Fruit fly (Drosophila melanogaster) whole organism, embryonic: Measurements from ENCODE around the gene ImpE3.

Experiments used
- Abd-B ChIP-seq: fragments of 200-800 bp; sonication (Bioruptor generic); optimal IDR thresholded peaks from 2 replicates; lab custom pipeline; 2018; ENCODE audit warnings: missing biosample characterization, mild to moderate bottlenecking, missing genetic modification characterization, moderate library complexity
- Adf1 ChIP-seq: fragments of 200-800 bp; sonication (Bioruptor generic); IDR thresholded peaks from 2 replicates; pipeline ENCODE4 v1.3.6; 2022; ENCODE audit warnings: missing biosample characterization, missing genetic modification characterization
- CG10147 ChIP-seq: fragments of 200-800 bp; sonication (Bioruptor generic); optimal IDR thresholded peaks from 2 replicates; lab custom pipeline; 2019; ENCODE audit warnings: missing biosample characterization, mild to moderate bottlenecking, missing genetic modification characterization, moderate library complexity
- CG10959 ChIP-seq: fragments of 200-800 bp; sonication (Bioruptor generic); IDR thresholded peaks from 2 replicates; pipeline ENCODE4 v1.3.6; 2022; ENCODE audit warnings: missing biosample characterization, missing genetic modification characterization
- CG11504 ChIP-seq: fragments of 200-800 bp; sonication (Bioruptor generic); optimal IDR thresholded peaks from 3 replicates; lab custom pipeline; 2019; ENCODE audit warnings: missing biosample characterization, mild to moderate bottlenecking, missing genetic modification characterization, moderate library complexity
- CG12104 ChIP-seq: fragments of 200-800 bp; sonication (Bioruptor generic); optimal IDR thresholded peaks from 3 replicates; lab custom pipeline; 2016; ENCODE audit warnings: missing biosample characterization, missing genetic modification characterization
- CG14965 ChIP-seq: fragments of 200-800 bp; sonication (Bioruptor generic); optimal IDR thresholded peaks from 2 replicates; lab custom pipeline; 2016; ENCODE audit warnings: missing biosample characterization, missing genetic modification characterization, borderline replicate concordance
- CG16813 ChIP-seq: fragments of 200-800 bp; sonication (Bioruptor generic); IDR thresholded peaks from 3 replicates; pipeline ENCODE4 v1.3.6; 2022; ENCODE audit warnings: missing biosample characterization, missing genetic modification characterization; ENCODE audit not compliant: partially characterized antibody
- CG17829 ChIP-seq: fragments of 200-800 bp; optimal IDR thresholded peaks from 2 replicates; lab custom pipeline; 2019; ENCODE audit warnings: missing biosample characterization, mild to moderate bottlenecking, missing genetic modification characterization, moderate library complexity
- CG1832 ChIP-seq: fragments of 200-800 bp; sonication (Bioruptor generic); optimal IDR thresholded peaks from 2 replicates; lab custom pipeline; 2017; ENCODE audit warnings: missing biosample characterization, mild to moderate bottlenecking, missing genetic modification characterization, inconsistent platforms
- CG18599 ChIP-seq: fragments of 200-800 bp; sonication (Bioruptor generic); optimal IDR thresholded peaks from 3 replicates; lab custom pipeline; 2017; ENCODE audit warnings: missing biosample characterization, missing genetic modification characterization, mild to moderate bottlenecking, moderate library complexity, missing genetic modification reagents
- CG3065 ChIP-seq: fragments of 200-800 bp; sonication (Bioruptor generic); optimal IDR thresholded peaks from 2 replicates; lab custom pipeline; 2016; ENCODE audit warnings: missing biosample characterization, missing genetic modification characterization
- CG3281 ChIP-seq: fragments of 200-800 bp; sonication (Bioruptor generic); optimal IDR thresholded peaks from 3 replicates; lab custom pipeline; 2017; ENCODE audit warnings: missing biosample characterization, mild to moderate bottlenecking, missing genetic modification characterization
- CG34224 ChIP-seq: fragments of 200-800 bp; sonication (Bioruptor generic); IDR thresholded peaks from 3 replicates; pipeline ENCODE4 v1.3.6; 2022; ENCODE audit warnings: missing biosample characterization, missing genetic modification characterization; ENCODE audit not compliant: partially characterized antibody
- CG3838 ChIP-seq: fragments of 200-800 bp; sonication (Bioruptor generic); optimal IDR thresholded peaks from 3 replicates; lab custom pipeline; 2016; ENCODE audit warnings: missing biosample characterization, missing genetic modification characterization
- CG4282 ChIP-seq: fragments of 200-800 bp; sonication (Bioruptor generic); optimal IDR thresholded peaks from 2 replicates; lab custom pipeline; 2016; ENCODE audit warnings: missing biosample characterization, missing genetic modification characterization
- CG4328 ChIP-seq: fragments of 200-800 bp; sonication (Bioruptor generic); optimal IDR thresholded peaks from 3 replicates; lab custom pipeline; 2017; ENCODE audit warnings: missing biosample characterization, missing genetic modification reagents, missing genetic modification characterization
- CG4424 ChIP-seq: fragments of 200-800 bp; sonication (Bioruptor generic); optimal IDR thresholded peaks from 3 replicates; lab custom pipeline; 2016; ENCODE audit warnings: missing biosample characterization, missing genetic modification characterization
- CG5180 ChIP-seq: fragments of 200-800 bp; sonication (Bioruptor generic); optimal IDR thresholded peaks from 3 replicates; lab custom pipeline; 2017; ENCODE audit warnings: missing biosample characterization, missing genetic modification characterization, mild to moderate bottlenecking, moderate library complexity, missing genetic modification reagents
- CG6689 ChIP-seq: fragments of 200-800 bp; sonication (Bioruptor generic); IDR thresholded peaks from 2 replicates; pipeline ENCODE4 v1.3.6; 2022; ENCODE audit warnings: missing biosample characterization, missing genetic modification characterization
- CG6854 ChIP-seq: fragments of 200-800 bp; sonication (Bioruptor generic); optimal IDR thresholded peaks from 3 replicates; lab custom pipeline; 2017; ENCODE audit warnings: missing biosample characterization, mild to moderate bottlenecking, missing genetic modification characterization
- CG7556 ChIP-seq: fragments of 200-800 bp; sonication (Bioruptor generic); optimal IDR thresholded peaks from 2 replicates; lab custom pipeline; 2017; ENCODE audit warnings: missing biosample characterization, mild to moderate bottlenecking, missing genetic modification characterization
- CG9876 ChIP-seq: fragments of 200-800 bp; sonication (Bioruptor generic); optimal IDR thresholded peaks from 2 replicates; lab custom pipeline; 2016; ENCODE audit warnings: missing biosample characterization, missing genetic modification characterization
- Chrac-16 ChIP-seq: fragments of 200-800 bp; sonication (Bioruptor generic); optimal IDR thresholded peaks from 3 replicates; lab custom pipeline; 2016; ENCODE audit warnings: missing biosample characterization, missing genetic modification characterization
- CrebB ChIP-seq: fragments of 200-800 bp; sonication (Bioruptor generic); optimal IDR thresholded peaks from 3 replicates; lab custom pipeline; 2018; ENCODE audit warnings: missing biosample characterization, mild to moderate bottlenecking, missing genetic modification characterization
- Dbx ChIP-seq: fragments of 200-800 bp; sonication (Bioruptor generic); IDR thresholded peaks from 3 replicates; pipeline ENCODE4 v1.3.6; 2022; ENCODE audit warnings: missing biosample characterization, missing genetic modification characterization
- Dek ChIP-seq: fragments of 200-800 bp; sonication (Bioruptor generic); optimal IDR thresholded peaks from 3 replicates; lab custom pipeline; 2019; ENCODE audit warnings: missing biosample characterization, mild to moderate bottlenecking, missing genetic modification characterization, moderate library complexity
- Dp ChIP-seq: fragments of 200-800 bp; sonication (Bioruptor generic); optimal IDR thresholded peaks from 2 replicates; lab custom pipeline; 2018; ENCODE audit warnings: missing biosample characterization, mild to moderate bottlenecking, missing genetic modification characterization, moderate library complexity
- ERR ChIP-seq: fragments of 200-800 bp; sonication (Bioruptor generic); optimal IDR thresholded peaks from 2 replicates; lab custom pipeline; 2016; ENCODE audit warnings: missing biosample characterization, missing genetic modification characterization
- GATAe ChIP-seq: fragments of 200-800 bp; sonication (Bioruptor generic); conservative IDR thresholded peaks from 2 replicates; pipeline ENCODE4 v1.3.6; 2022; ENCODE audit warnings: missing biosample characterization, missing genetic modification characterization
- MBD-R2 ChIP-seq: fragments of 200-800 bp; sonication (Bioruptor generic); IDR thresholded peaks from 2 replicates; pipeline ENCODE4 v1.3.6; 2022; ENCODE audit warnings: missing biosample characterization, missing genetic modification characterization
- MESR4 ChIP-seq: fragments of 200-800 bp; sonication (Bioruptor generic); optimal IDR thresholded peaks from 2 replicates; lab custom pipeline; 2018; ENCODE audit warnings: missing biosample characterization, mild to moderate bottlenecking, missing genetic modification characterization, moderate library complexity
- Meics ChIP-seq: fragments of 200-800 bp; sonication (Bioruptor generic); optimal IDR thresholded peaks from 2 replicates; lab custom pipeline; 2017; ENCODE audit warnings: missing biosample characterization, mild to moderate bottlenecking, missing genetic modification characterization
- NC2α ChIP-seq: fragments of 200-800 bp; sonication (Bioruptor generic); optimal IDR thresholded peaks from 2 replicates; lab custom pipeline; 2016; ENCODE audit warnings: missing biosample characterization, missing genetic modification characterization
- Poxn ChIP-seq: fragments of 200-800 bp; sonication (Bioruptor generic); IDR thresholded peaks from 2 replicates; pipeline ENCODE4 v1.3.6; 2022; ENCODE audit warnings: missing biosample characterization, missing genetic modification characterization
- Ptx1 ChIP-seq: fragments of 200-800 bp; sonication (Bioruptor generic); IDR thresholded peaks from 2 replicates; pipeline ENCODE4 v1.3.6; 2022; ENCODE audit warnings: missing biosample characterization, missing genetic modification characterization
- Vsx1 ChIP-seq: fragments of 200-800 bp; sonication (Bioruptor generic); optimal IDR thresholded peaks from 2 replicates; lab custom pipeline; 2017; ENCODE audit warnings: missing biosample characterization, mild to moderate bottlenecking, missing genetic modification characterization, missing genetic modification reagents
- dm ChIP-seq: fragments of 200-800 bp; sonication (Bioruptor generic); optimal IDR thresholded peaks from 3 replicates; lab custom pipeline; 2016; ENCODE audit warnings: missing biosample characterization, missing genetic modification characterization
- esg ChIP-seq: fragments of 200-800 bp; sonication (Bioruptor generic); conservative IDR thresholded peaks from 2 replicates; pipeline ENCODE4 v1.3.6; 2022; ENCODE audit warnings: missing biosample characterization, missing genetic modification characterization
- fd64A ChIP-seq: fragments of 200-800 bp; sonication (Bioruptor generic); optimal IDR thresholded peaks from 3 replicates; lab custom pipeline; 2018; ENCODE audit warnings: missing biosample characterization, mild to moderate bottlenecking, missing genetic modification characterization
- gsb ChIP-seq: fragments of 200-800 bp; sonication (Bioruptor generic); IDR thresholded peaks from 2 replicates; pipeline ENCODE4 v1.3.6; 2022; ENCODE audit warnings: missing biosample characterization, missing genetic modification characterization
- ken ChIP-seq: fragments of 200-800 bp; sonication (Bioruptor generic); IDR thresholded peaks from 3 replicates; pipeline ENCODE4 v1.3.6; 2022; ENCODE audit warnings: missing biosample characterization, missing genetic modification characterization
- mirr ChIP-seq: fragments of 200-800 bp; sonication (Bioruptor generic); optimal IDR thresholded peaks from 3 replicates; lab custom pipeline; 2018; ENCODE audit warnings: missing biosample characterization, mild to moderate bottlenecking, missing genetic modification characterization
- nau ChIP-seq: fragments of 200-800 bp; sonication (Bioruptor generic); optimal IDR thresholded peaks from 3 replicates; lab custom pipeline; 2017; ENCODE audit warnings: missing biosample characterization, mild to moderate bottlenecking, missing genetic modification characterization, missing genetic modification reagents
- pros ChIP-seq: fragments of 200-800 bp; sonication (Bioruptor generic); optimal IDR thresholded peaks from 3 replicates; lab custom pipeline; 2019; ENCODE audit warnings: missing biosample characterization, mild to moderate bottlenecking, missing genetic modification characterization, moderate library complexity
- salm ChIP-seq: fragments of 200-800 bp; sonication (Bioruptor generic); optimal IDR thresholded peaks from 2 replicates; lab custom pipeline; 2018; ENCODE audit warnings: missing biosample characterization, mild to moderate bottlenecking, missing genetic modification characterization
- ssp ChIP-seq: fragments of 200-800 bp; sonication (Bioruptor generic); IDR thresholded peaks from 2 replicates; pipeline ENCODE4 v1.3.6; 2022; ENCODE audit warnings: missing biosample characterization, missing genetic modification characterization
- tgo ChIP-seq: fragments of 200-800 bp; sonication (Bioruptor generic); IDR thresholded peaks from 3 replicates; pipeline ENCODE4 v1.3.6; 2022; ENCODE audit warnings: missing biosample characterization, missing genetic modification characterization
- tio ChIP-seq: fragments of 200-800 bp; sonication (Bioruptor generic); optimal IDR thresholded peaks from 2 replicates; lab custom pipeline; 2017; ENCODE audit warnings: missing biosample characterization, missing genetic modification characterization, inconsistent platforms
- vvl ChIP-seq: fragments of 200-800 bp; sonication (Bioruptor generic); IDR thresholded peaks from 2 replicates; pipeline ENCODE4 v1.3.6; 2022; ENCODE audit warnings: missing biosample characterization, missing genetic modification characterization

ImpE3 gene

DNA sequence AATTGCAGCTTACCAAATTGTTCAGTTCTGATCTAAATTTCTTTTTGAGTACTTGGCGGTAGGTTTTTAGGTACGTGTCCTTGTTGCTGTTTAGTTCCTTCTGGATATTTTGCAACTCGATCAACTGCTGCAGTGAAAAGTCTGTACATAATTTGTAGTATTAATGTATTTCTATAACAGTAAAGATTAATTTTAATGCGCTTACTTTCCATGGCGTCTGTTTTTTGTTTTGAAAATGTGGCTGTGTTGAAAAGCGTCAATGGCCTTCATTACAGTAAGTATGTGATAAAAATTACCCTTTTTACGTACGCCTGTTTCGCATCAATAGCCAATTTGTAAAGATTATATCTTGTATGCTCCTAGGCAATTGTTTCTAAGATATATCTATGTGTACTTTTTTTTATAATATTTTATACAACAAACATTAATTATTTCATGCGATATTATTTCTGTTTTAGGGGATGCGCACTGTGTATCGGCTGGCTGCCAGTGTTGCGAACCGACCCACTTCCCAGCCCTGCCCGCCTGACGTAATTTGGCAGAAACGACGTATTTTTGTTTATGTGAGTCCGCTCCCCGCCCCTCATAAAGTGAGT is 28.2 kb downstream of the ImpE3 start, which contains the start of the genes Kmn2 and CG2698 (continued):
- TF ChIP-seq Adf1 (peak; percentile 85), Dp (GFP tag; lab: Kevin White, UChicago) (peak; percentile 75), mirr (peak; percentile 78), CG10959 (GFP tag; lab: Robert Waterston, UW) (peak; percentile 96), dm (GFP tag; lab: Kevin White, UChicago) (peak; percentile 71), CG6854 (GFP tag; lab: Kevin White, UChicago) (peak; percentile 76), Vsx1 (GFP tag; lab: Kevin White, UChicago) (peak; percentile 81), CG3281 (GFP tag; lab: Kevin White, UChicago) (peak; percentile 94), CG4282 (no peak), Abd-B (GFP tag; lab: Kevin White, UChicago) (peak; percentile 98), CG14965 (GFP tag; lab: Kevin White, UChicago) (no peak), CG17829 (tag; lab: Kevin White, UChicago) (peak; percentile 95), CG34224 (no peak), Ptx1 (GFP tag; lab: Robert Waterston, UW) (peak; percentile 99), Dek (tag; lab: Kevin White, UChicago) (peak; percentile 95), GATAe (GFP tag; lab: Robert Waterston, UW) (peak; percentile 90; the same call in 1 of the 2 replicates), fd64A (GFP tag; lab: Kevin White, UChicago) (peak; percentile 74), vvl (GFP tag; lab: Robert Waterston, UW) (peak; percentile 99), salm (tag; lab: Kevin White, UChicago) (peak; percentile 90), CG6689 (GFP tag; lab: Robert Waterston, UW) (peak; percentile 98), pros (peak; percentile 12), Poxn (GFP tag; lab: Robert Waterston, UW) (peak; percentile 92), CG3065 (GFP tag; lab: Kevin White, UChicago) (peak; percentile 79), ERR (GFP tag; lab: Kevin White, UChicago) (peak; percentile 14), MESR4 (GFP tag; lab: Kevin White, UChicago) (no peak), CrebB (peak; percentile 88), CG1832 (GFP tag; lab: Kevin White, UChicago) (no peak), CG18599 (GFP tag; lab: Kevin White, UChicago) (peak; percentile 97), CG10147 (peak; percentile 95), Chrac-16 (GFP tag; lab: Kevin White, UChicago) (peak; percentile 97), Meics (GFP tag; lab: Kevin White, UChicago) (peak; percentile 95), tgo (GFP tag; lab: Robert Waterston, UW) (peak; percentile 99), CG3838 (GFP tag; lab: Kevin White, UChicago) (peak; percentile 65), CG9876 (GFP tag; lab: Kevin White, UChicago) (peak; percentile 48), CG7556 (peak; percentile 94), MBD-R2 (GFP tag; lab: Robert Waterston, UW) (peak; percentile 98), tio (GFP tag; lab: Kevin White, UChicago) (peak; percentile 95), ken (peak; percentile 97), gsb (GFP tag; lab: Robert Waterston, UW) (peak; percentile 93), CG5180 (GFP tag; lab: Kevin White, UChicago) (peak; percentile 78), esg (peak; percentile 98), Dbx (peak; percentile 98), CG4424 (peak; percentile 97), CG4328 (GFP tag; lab: Kevin White, UChicago) (peak; percentile 93), nau (GFP tag; lab: Kevin White, UChicago) (peak; percentile 90), CG16813 (GFP tag; lab: Robert Waterston, UW) (peak; percentile 40; the same call in 2 of the 3 replicates), CG11504 (peak; percentile 93), NC2α (GFP tag; lab: Kevin White, UChicago) (peak; percentile 44), CG12104 (peak; percentile 92), ssp (GFP tag; lab: Robert Waterston, UW) (peak; percentile 94)
